Fruit fly (Drosophila melanogaster): Measurements from ENCODE around the gene kipf.

kipf gene

DNA sequence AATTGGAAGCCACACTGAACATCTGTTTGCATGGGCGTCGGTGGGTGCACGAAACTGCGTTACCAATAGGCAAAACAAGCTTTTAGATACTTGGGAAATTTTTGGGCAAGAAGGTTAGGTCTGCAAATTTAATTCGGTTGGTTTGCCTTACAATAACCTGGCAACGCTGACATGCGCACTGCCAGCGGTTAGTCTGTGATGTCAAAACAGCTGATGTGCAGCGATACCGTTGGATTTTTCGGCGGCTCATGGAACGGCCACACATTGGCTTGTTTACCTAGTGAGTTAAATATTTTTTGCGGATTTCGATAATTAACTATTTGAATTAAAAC is 26.8 kb upstream of the kipf start, which contains the start of gene ArgRS-m (continued):
- no peak for TF ChIP-seq CG11695 (GFP tag; IDR thresholded peaks at IDR 0.05)
- TF ChIP-seq mld (GFP tag; IDR thresholded peaks at IDR 0.05; ENCODE audit: partially characterized antibody): no peak
- no peak for TF ChIP-seq CG5953 (GFP tag; IDR thresholded peaks at IDR 0.05)
- TF ChIP-seq Elba2 (GFP tag; optimal IDR thresholded peaks at IDR 0.05): no peak
- TF ChIP-seq CG11696 (GFP tag; IDR thresholded peaks at IDR 0.05): no peak
- no peak for TF ChIP-seq fd64A (GFP tag; optimal IDR thresholded peaks at IDR 0.05)
- TF ChIP-seq gce (GFP tag; IDR thresholded peaks at IDR 0.05): no peak
- TF ChIP-seq chm (GFP tag; IDR thresholded peaks at IDR 0.05): no peak
- no peak for TF ChIP-seq nau (GFP tag; optimal IDR thresholded peaks at IDR 0.05)
- peak; percentile 15 for TF ChIP-seq org-1 (GFP tag; optimal IDR thresholded peaks at IDR 0.05)
- TF ChIP-seq disco-r (GFP tag; optimal IDR thresholded peaks at IDR 0.05): no peak
- peak; percentile 60 for TF ChIP-seq dm (GFP tag; optimal IDR thresholded peaks at IDR 0.05)
- TF ChIP-seq Oli (tag; optimal IDR thresholded peaks at IDR 0.05): peak; percentile 8
- TF ChIP-seq CrebB (tag; optimal IDR thresholded peaks at IDR 0.05): peak; percentile 63
- peak; percentile 69 for TF ChIP-seq ems (GFP tag; optimal IDR thresholded peaks at IDR 0.05)
- TF ChIP-seq CG7987 (GFP tag; optimal IDR thresholded peaks at IDR 0.05): no peak
- peak; percentile 31 for TF ChIP-seq CG12155 (GFP tag; optimal IDR thresholded peaks at IDR 0.05)
- no peak for TF ChIP-seq Ssrp (tag; optimal IDR thresholded peaks at IDR 0.05)
- no peak for TF ChIP-seq CG14860 (GFP tag; IDR thresholded peaks at IDR 0.05; ENCODE audit: partially characterized antibody)
- TF ChIP-seq HLH3B (GFP tag; IDR thresholded peaks at IDR 0.05): 0 out of 2 replicates have a peak, but pooled peaks have one; percentile 7
- peak; percentile 16 for TF ChIP-seq ERR (GFP tag; optimal IDR thresholded peaks at IDR 0.05)
- TF ChIP-seq fu2 (GFP tag; optimal IDR thresholded peaks at IDR 0.05): peak; percentile 74
- no peak for TF ChIP-seq CG14965 (GFP tag; optimal IDR thresholded peaks at IDR 0.05; ENCODE audit: borderline replicate concordance)
- TF ChIP-seq Dll (GFP tag; IDR thresholded peaks at IDR 0.05; ENCODE audit: partially characterized antibody): peak; percentile 49; the same call in 1 of the 4 replicates
- peak; percentile 83 for TF ChIP-seq slbo (GFP tag; IDR thresholded peaks at IDR 0.05)
- no peak for TF ChIP-seq Max (GFP tag; optimal IDR thresholded peaks at IDR 0.05)
- TF ChIP-seq dimm (GFP tag; IDR thresholded peaks at IDR 0.05): no peak
- TF ChIP-seq ind (GFP tag; optimal IDR thresholded peaks at IDR 0.05): peak; percentile 67
- TF ChIP-seq YL-1 (GFP tag; optimal IDR thresholded peaks at IDR 0.05): peak; percentile 39
- peak; percentile 40 for TF ChIP-seq CG2712 (tag; optimal IDR thresholded peaks at IDR 0.05)
- TF ChIP-seq CG3407 (GFP tag; optimal IDR thresholded peaks at IDR 0.05): peak; percentile 25
- peak; percentile 51 for TF ChIP-seq CG7556 (GFP tag; optimal IDR thresholded peaks at IDR 0.05)
- TF ChIP-seq CG9215 (GFP tag; IDR thresholded peaks at IDR 0.05): peak; percentile 41; the same call in 1 of the 2 replicates
- peak; percentile 52 for TF ChIP-seq Antp (GFP tag; optimal IDR thresholded peaks at IDR 0.05)
- no peak for TF ChIP-seq fd96Cb (tag; optimal IDR thresholded peaks at IDR 0.05)
- TF ChIP-seq CG16779 (GFP tag; IDR thresholded peaks at IDR 0.05): no peak
- no peak for TF ChIP-seq CG33557 (GFP tag; optimal IDR thresholded peaks at IDR 0.05)
- no peak for TF ChIP-seq CG8765 (GFP tag; IDR thresholded peaks at IDR 0.05)
- peak; percentile 58 for TF ChIP-seq Sry-δ (GFP tag; optimal IDR thresholded peaks at IDR 0.05)
- TF ChIP-seq CG31441 (GFP tag; IDR thresholded peaks at IDR 0.05): no peak
- peak; percentile 56 for TF ChIP-seq her (GFP tag; optimal IDR thresholded peaks at IDR 0.05)
- TF ChIP-seq sug (tag; optimal IDR thresholded peaks at IDR 0.05): peak; percentile 44
- no peak for TF ChIP-seq CG43689 (GFP tag; IDR thresholded peaks at IDR 0.05)
- TF ChIP-seq danr (GFP tag; IDR thresholded peaks at IDR 0.05): no peak
- TF ChIP-seq CG4282 (GFP tag; optimal IDR thresholded peaks at IDR 0.05): no peak
- no peak for TF ChIP-seq hth (optimal IDR thresholded peaks at IDR 0.05)
- peak; percentile 39; the same call in 1 of the 3 replicates for TF ChIP-seq Dbx (GFP tag; IDR thresholded peaks at IDR 0.05)
- TF ChIP-seq E2f1 (GFP tag; IDR thresholded peaks at IDR 0.05): no peak
- TF ChIP-seq CG9932 (GFP tag; IDR thresholded peaks at IDR 0.05): peak; percentile 84
- TF ChIP-seq Aef1 (GFP tag; IDR thresholded peaks at IDR 0.05): peak; percentile 20; the same call in 1 of the 3 replicates
- TF ChIP-seq trh (GFP tag; optimal IDR thresholded peaks at IDR 0.05): no peak
- no peak for TF ChIP-seq da (GFP tag; optimal IDR thresholded peaks at IDR 0.05)
- TF ChIP-seq ssp (GFP tag; IDR thresholded peaks at IDR 0.05): 0 out of 2 replicates have a peak, but pooled peaks have one; percentile 26
